Worm (Caenorhabditis elegans) whole organism, L2 larva: Measurements from ENCODE around the gene Y48G9A.11.
A peak's percentile ranks its signal among the peaks of the same experiment; 100 is the strongest.

Experiments used
- alr-1 ChIP-seq: fragments of 150-350 bp; optimal IDR thresholded peaks from 2 replicates; lab custom pipeline; 2014; ENCODE audit warnings: missing biosample characterization, missing genetic modification characterization
- crh-2 ChIP-seq: sonication (generic microtip); optimal IDR thresholded peaks from 2 replicates; lab custom pipeline; 2017; ENCODE audit warnings: missing biosample characterization, missing genetic modification characterization
- elt-1 ChIP-seq: fragments of 150-350 bp; optimal IDR thresholded peaks from 2 replicates; lab custom pipeline; 2014; ENCODE audit warnings: missing biosample characterization, missing genetic modification characterization
- skn-1 ChIP-seq: sonication (generic microtip); optimal IDR thresholded peaks from 2 replicates; lab custom pipeline; 2017; ENCODE audit warnings: missing biosample characterization, missing genetic modification characterization

DNA sequence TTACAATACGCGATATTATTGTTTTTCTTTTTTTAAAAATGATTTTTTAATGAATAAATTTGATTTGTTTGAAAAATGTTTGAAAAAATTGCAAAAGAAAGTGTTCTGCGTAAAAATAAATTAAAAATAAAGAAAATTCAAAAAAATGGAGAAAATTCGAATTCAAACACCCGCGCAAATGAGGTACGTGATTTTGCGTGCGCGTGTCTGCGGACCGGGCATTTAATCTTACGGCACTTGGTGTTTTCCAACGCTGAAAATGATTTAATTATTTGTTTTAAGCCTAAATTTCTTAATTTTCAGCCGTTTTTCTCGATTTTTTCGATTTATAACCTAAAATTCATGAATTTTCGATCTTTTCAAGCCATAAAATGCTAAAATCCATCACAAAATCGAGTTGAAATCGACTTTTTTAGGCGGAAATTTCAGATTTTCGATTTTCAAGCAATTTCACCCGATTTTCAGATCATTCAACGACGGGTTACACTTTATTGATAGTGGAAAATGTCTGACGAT, 34.8 kb upstream of the Y48G9A.11 start, which contains the start of gene gcn-1:
- TF ChIP-seq alr-1 (tag; lab: Kevin White, UChicago): no peak
- TF ChIP-seq skn-1 (tag; lab: Kevin White, UChicago): no peak
- no peak for TF ChIP-seq elt-1 (tag; lab: Kevin White, UChicago)
- TF ChIP-seq crh-2: peak; percentile 56
